Fruit fly (Drosophila melanogaster) whole organism, embryonic: ENCODE measurements around the gene CG14881.
A peak's percentile ranks its signal among the peaks of the same experiment; 100 is the strongest.

Experiments used
- Abd-B ChIP-seq: fragments of 200-800 bp; sonication (Bioruptor generic); optimal IDR thresholded peaks from 2 replicates; lab custom pipeline; 2018; ENCODE audit warnings: missing biosample characterization, mild to moderate bottlenecking, missing genetic modification characterization, moderate library complexity
- Ada2b ChIP-seq: fragments of 200-800 bp; sonication (Bioruptor generic); IDR thresholded peaks from 2 replicates; pipeline ENCODE4 v1.3.6; 2022; ENCODE audit warnings: missing biosample characterization, missing genetic modification characterization
- CG10274 ChIP-seq: fragments of 200-800 bp; sonication (Bioruptor generic); optimal IDR thresholded peaks from 3 replicates; lab custom pipeline; 2017; ENCODE audit warnings: missing biosample characterization, mild to moderate bottlenecking, missing genetic modification characterization
- CG10654 ChIP-seq: fragments of 200-800 bp; sonication (Bioruptor generic); optimal IDR thresholded peaks from 2 replicates; lab custom pipeline; 2016; ENCODE audit warnings: missing biosample characterization, missing genetic modification characterization
- CG11723 ChIP-seq: fragments of 200-800 bp; sonication (Bioruptor generic); optimal IDR thresholded peaks from 2 replicates; lab custom pipeline; 2017; ENCODE audit warnings: missing biosample characterization, mild to moderate bottlenecking, missing genetic modification characterization
- CG12155 ChIP-seq: fragments of 200-800 bp; sonication (Bioruptor generic); optimal IDR thresholded peaks from 3 replicates; lab custom pipeline; 2016; ENCODE audit warnings: missing biosample characterization, missing genetic modification characterization
- CG13775 ChIP-seq: fragments of 200-800 bp; sonication (Bioruptor generic); optimal IDR thresholded peaks from 3 replicates; lab custom pipeline; 2017; ENCODE audit warnings: missing biosample characterization, mild to moderate bottlenecking, missing genetic modification characterization
- CG14441 ChIP-seq: fragments of 200-800 bp; sonication (Bioruptor generic); IDR thresholded peaks from 2 replicates; pipeline ENCODE4 v1.3.6; 2022; ENCODE audit warnings: missing biosample characterization, missing genetic modification characterization
- CG16779 ChIP-seq: fragments of 200-800 bp; sonication (Bioruptor generic); IDR thresholded peaks from 2 replicates; pipeline ENCODE4 v1.3.6; 2022; ENCODE audit warnings: missing biosample characterization, missing genetic modification characterization
- CG17186 ChIP-seq: fragments of 200-800 bp; sonication (Bioruptor generic); optimal IDR thresholded peaks from 3 replicates; lab custom pipeline; 2017; ENCODE audit warnings: missing biosample characterization, missing genetic modification reagents, missing genetic modification characterization
- CG30020 ChIP-seq: fragments of 200-800 bp; optimal IDR thresholded peaks from 2 replicates; lab custom pipeline; 2019; ENCODE audit warnings: missing biosample characterization, mild to moderate bottlenecking, missing genetic modification characterization, moderate library complexity
- CG31365 ChIP-seq: fragments of 200-800 bp; sonication (Bioruptor generic); optimal IDR thresholded peaks from 2 replicates; lab custom pipeline; 2018; ENCODE audit warnings: missing biosample characterization, mild to moderate bottlenecking, missing genetic modification characterization
- CG32532 ChIP-seq: fragments of 200-800 bp; sonication (Bioruptor generic); IDR thresholded peaks from 2 replicates; pipeline ENCODE4 v1.3.6; 2022; ENCODE audit warnings: missing biosample characterization, missing genetic modification characterization
- CG3281 ChIP-seq: fragments of 200-800 bp; sonication (Bioruptor generic); optimal IDR thresholded peaks from 3 replicates; lab custom pipeline; 2017; ENCODE audit warnings: missing biosample characterization, mild to moderate bottlenecking, missing genetic modification characterization
- CG34376 ChIP-seq: fragments of 200-800 bp; sonication (Bioruptor generic); optimal IDR thresholded peaks from 2 replicates; lab custom pipeline; 2018; ENCODE audit warnings: missing biosample characterization, mild to moderate bottlenecking, missing genetic modification characterization
- CG3995 ChIP-seq: fragments of 200-800 bp; sonication (Bioruptor generic); optimal IDR thresholded peaks from 3 replicates; lab custom pipeline; 2016; ENCODE audit warnings: missing biosample characterization, missing genetic modification characterization
- CG4404 ChIP-seq: fragments of 200-800 bp; sonication (Bioruptor generic); IDR thresholded peaks from 2 replicates; pipeline ENCODE4 v1.3.6; 2022; ENCODE audit warnings: missing biosample characterization, missing genetic modification characterization
- CG4617 ChIP-seq: fragments of 200-800 bp; sonication (Bioruptor generic); optimal IDR thresholded peaks from 3 replicates; lab custom pipeline; 2016; ENCODE audit warnings: missing biosample characterization, missing genetic modification characterization, borderline replicate concordance
- CG7357 ChIP-seq: fragments of 200-800 bp; sonication (Bioruptor generic); IDR thresholded peaks from 3 replicates; pipeline ENCODE4 v1.3.6; 2022; ENCODE audit warnings: missing biosample characterization, missing genetic modification characterization
- CG7745 ChIP-seq: fragments of 200-800 bp; sonication (Bioruptor generic); optimal IDR thresholded peaks from 2 replicates; lab custom pipeline; 2018; ENCODE audit warnings: missing biosample characterization, mild to moderate bottlenecking, missing genetic modification characterization, moderate library complexity
- CG7987 ChIP-seq: fragments of 200-800 bp; sonication (Bioruptor generic); optimal IDR thresholded peaks from 2 replicates; lab custom pipeline; 2018; ENCODE audit warnings: missing biosample characterization, mild to moderate bottlenecking, missing genetic modification characterization, moderate library complexity
- CG8359 ChIP-seq: fragments of 200-800 bp; sonication (Bioruptor generic); optimal IDR thresholded peaks from 2 replicates; lab custom pipeline; 2017; ENCODE audit warnings: missing biosample characterization, mild to moderate bottlenecking, missing genetic modification characterization, borderline replicate concordance
- CrebB ChIP-seq: fragments of 200-800 bp; sonication (Bioruptor generic); optimal IDR thresholded peaks from 3 replicates; lab custom pipeline; 2018; ENCODE audit warnings: missing biosample characterization, mild to moderate bottlenecking, missing genetic modification characterization
- Dad ChIP-seq: fragments of 200-800 bp; sonication (Bioruptor generic); optimal IDR thresholded peaks from 3 replicates; lab custom pipeline; 2016; ENCODE audit warnings: missing biosample characterization, missing genetic modification characterization
- E2f1 ChIP-seq: fragments of 200-800 bp; sonication (Bioruptor generic); IDR thresholded peaks from 2 replicates; pipeline ENCODE4 v1.3.6; 2022; ENCODE audit warnings: missing biosample characterization, missing genetic modification characterization
- Fer1 ChIP-seq: fragments of 200-800 bp; sonication (Bioruptor generic); optimal IDR thresholded peaks from 2 replicates; lab custom pipeline; 2017; ENCODE audit warnings: missing biosample characterization, mild to moderate bottlenecking, missing genetic modification characterization
- Hey ChIP-seq: fragments of 200-800 bp; sonication (Bioruptor generic); optimal IDR thresholded peaks from 3 replicates; lab custom pipeline; 2018; ENCODE audit warnings: missing biosample characterization, mild to moderate bottlenecking, missing genetic modification characterization
- Hr51 ChIP-seq, 2 experiments: fragments of 200-800 bp; sonication (Bioruptor generic); optimal IDR thresholded peaks; 2 replicates in 1 of 2; 3 replicates in 1 of 2; lab custom pipeline; 2016 to 2018; ENCODE audit warnings: missing biosample characterization in 2 of 2, missing genetic modification characterization in 2 of 2, mild to moderate bottlenecking in 1 of 2, moderate library complexity in 1 of 2
- Kr ChIP-seq: fragments of 200-800 bp; sonication (Bioruptor generic); optimal IDR thresholded peaks from 2 replicates; lab custom pipeline; 2017; ENCODE audit warnings: missing biosample characterization, mild to moderate bottlenecking, missing genetic modification characterization
- MBD-R2 ChIP-seq: fragments of 200-800 bp; sonication (Bioruptor generic); IDR thresholded peaks from 2 replicates; pipeline ENCODE4 v1.3.6; 2022; ENCODE audit warnings: missing biosample characterization, missing genetic modification characterization
- NC2β ChIP-seq: fragments of 200-800 bp; sonication (Bioruptor generic); optimal IDR thresholded peaks from 2 replicates; lab custom pipeline; 2016; ENCODE audit warnings: missing biosample characterization, missing genetic modification characterization
- Nf-YC ChIP-seq: fragments of 200-800 bp; optimal IDR thresholded peaks from 3 replicates; lab custom pipeline; 2019; ENCODE audit warnings: missing biosample characterization, mild to moderate bottlenecking, missing genetic modification characterization, moderate library complexity
- NfI ChIP-seq: fragments of 200-800 bp; sonication (Bioruptor generic); optimal IDR thresholded peaks from 3 replicates; lab custom pipeline; 2018; ENCODE audit warnings: missing biosample characterization, mild to moderate bottlenecking, missing genetic modification characterization, moderate library complexity
- Vsx1 ChIP-seq: fragments of 200-800 bp; sonication (Bioruptor generic); optimal IDR thresholded peaks from 2 replicates; lab custom pipeline; 2017; ENCODE audit warnings: missing biosample characterization, mild to moderate bottlenecking, missing genetic modification characterization, missing genetic modification reagents
- dan ChIP-seq: fragments of 200-800 bp; sonication (Bioruptor generic); IDR thresholded peaks from 2 replicates; pipeline ENCODE4 v1.3.6; 2022; ENCODE audit warnings: missing biosample characterization, missing genetic modification characterization
- dysf ChIP-seq: fragments of 200-800 bp; sonication (Bioruptor generic); IDR thresholded peaks from 3 replicates; pipeline ENCODE4 v1.3.6; 2022; ENCODE audit warnings: missing biosample characterization, missing genetic modification characterization
- ems ChIP-seq: fragments of 200-800 bp; sonication (Bioruptor generic); optimal IDR thresholded peaks from 3 replicates; lab custom pipeline; 2016; ENCODE audit warnings: missing biosample characterization, missing genetic modification characterization
- fd3F ChIP-seq: fragments of 200-800 bp; sonication (Bioruptor generic); optimal IDR thresholded peaks from 2 replicates; lab custom pipeline; 2018; ENCODE audit warnings: missing biosample characterization, mild to moderate bottlenecking, missing genetic modification characterization, moderate library complexity
- gcm ChIP-seq: fragments of 200-800 bp; sonication (Bioruptor generic); optimal IDR thresholded peaks from 2 replicates; lab custom pipeline; 2019; ENCODE audit warnings: missing biosample characterization, mild to moderate bottlenecking, missing genetic modification characterization, moderate library complexity
- gro ChIP-seq: fragments of 200-800 bp; sonication (Bioruptor generic); optimal IDR thresholded peaks from 2 replicates; lab custom pipeline; 2016; ENCODE audit warnings: missing biosample characterization, missing genetic modification characterization
- hkb ChIP-seq, 2 experiments: fragments of 200-800 bp in 1 of 2; fragments of >200 bp in 1 of 2; sonication (Bioruptor generic) in 1 of 2; IDR thresholded peaks in 1 of 2; optimal IDR thresholded peaks in 1 of 2; 2 replicates each; pipeline versions ENCODE4 v1.3.6 to Lab custom; 2017 to 2022; ENCODE audit warnings: missing biosample characterization in 1 of 2, missing genetic modification characterization in 1 of 2
- inv ChIP-seq: fragments of 200-800 bp; sonication (Bioruptor generic); IDR thresholded peaks from 2 replicates; pipeline ENCODE4 v1.3.6; 2022; ENCODE audit warnings: missing biosample characterization, missing genetic modification characterization; ENCODE audit not compliant: partially characterized antibody
- kni ChIP-seq: fragments of 200-800 bp; sonication (Bioruptor generic); optimal IDR thresholded peaks from 3 replicates; lab custom pipeline; 2017; ENCODE audit warnings: mild to moderate bottlenecking, missing biosample characterization, missing genetic modification reagents, missing genetic modification characterization
- maf-S ChIP-seq: fragments of 200-800 bp; sonication (Bioruptor generic); optimal IDR thresholded peaks from 2 replicates; lab custom pipeline; 2016; ENCODE audit warnings: missing biosample characterization, missing genetic modification characterization
- pum ChIP-seq: fragments of 200-800 bp; sonication (Bioruptor generic); optimal IDR thresholded peaks from 2 replicates; lab custom pipeline; 2016; ENCODE audit warnings: missing biosample characterization, missing genetic modification characterization
- scrt ChIP-seq: fragments of 200-800 bp; sonication (Bioruptor generic); optimal IDR thresholded peaks from 2 replicates; lab custom pipeline; 2018; ENCODE audit warnings: missing biosample characterization, mild to moderate bottlenecking, missing genetic modification characterization, moderate library complexity
- seq ChIP-seq: fragments of 200-800 bp; sonication (Bioruptor generic); IDR thresholded peaks from 2 replicates; pipeline ENCODE4 v1.3.6; 2022; ENCODE audit warnings: missing biosample characterization, missing genetic modification characterization
- sug ChIP-seq: fragments of 200-800 bp; optimal IDR thresholded peaks from 2 replicates; lab custom pipeline; 2019; ENCODE audit warnings: missing biosample characterization, mild to moderate bottlenecking, missing genetic modification characterization, moderate library complexity
- wdn ChIP-seq: fragments of 200-800 bp; sonication (Bioruptor generic); IDR thresholded peaks from 2 replicates; pipeline ENCODE4 v1.3.6; 2022; ENCODE audit warnings: missing biosample characterization, missing genetic modification characterization
- wek ChIP-seq: fragments of 200-800 bp; sonication (Bioruptor generic); optimal IDR thresholded peaks from 3 replicates; lab custom pipeline; 2018; ENCODE audit warnings: missing biosample characterization, mild to moderate bottlenecking, missing genetic modification characterization, moderate library complexity

Gene CG14881

dm6 chr3R:16441367-16441923, 6.7 kb downstream of the CG14881 start, which contains the start of gene ema (continued):
- TF ChIP-seq gro (GFP tag; lab: Kevin White, UChicago), result no peak
- TF ChIP-seq ems (GFP tag; lab: Kevin White, UChicago), result no peak
- TF ChIP-seq CG16779 (GFP tag; lab: Robert Waterston, UW), result no peak
- TF ChIP-seq NC2β, result peak; percentile 16
- peak; percentile 38 for TF ChIP-seq sug (tag; lab: Kevin White, UChicago)
- peak; percentile 47 for TF ChIP-seq Fer1 (GFP tag; lab: Kevin White, UChicago)
- no peak for TF ChIP-seq wek
- no peak for TF ChIP-seq Hey (tag; lab: Kevin White, UChicago)
- no peak for TF ChIP-seq Abd-B
- no peak for TF ChIP-seq wdn (GFP tag; lab: Robert Waterston, UW)
- TF ChIP-seq Dad (GFP tag; lab: Kevin White, UChicago), result no peak
- TF ChIP-seq Nf-YC (tag; lab: Kevin White, UChicago), result peak; percentile 39
- TF ChIP-seq Kr (GFP tag; lab: Kevin White, UChicago), result no peak
- no peak for TF ChIP-seq CG10654 (GFP tag; lab: Kevin White, UChicago)
- TF ChIP-seq gcm, result no peak
- no peak for TF ChIP-seq CG4404 (GFP tag; lab: Robert Waterston, UW)
- TF ChIP-seq pum (GFP tag; lab: Kevin White, UChicago), result no peak
- peak; percentile 11 for TF ChIP-seq NfI
- no peak for TF ChIP-seq hkb (optimal IDR thresholded peaks at IDR 0.05; lab: Kevin White, UChicago)
- TF ChIP-seq hkb (GFP tag; IDR thresholded peaks at IDR 0.05; lab: Robert Waterston, UW), result no peak
- no peak for TF ChIP-seq fd3F
- no peak for TF ChIP-seq kni (GFP tag; lab: Kevin White, UChicago)
- TF ChIP-seq CG11723 (GFP tag; lab: Kevin White, UChicago), result no peak
- TF ChIP-seq CG17186 (GFP tag; lab: Kevin White, UChicago), result no peak
- no peak for TF ChIP-seq CG10274 (GFP tag; lab: Kevin White, UChicago)
- TF ChIP-seq Hr51 (GFP tag; optimal IDR thresholded peaks at IDR 0.05; lab: Kevin White, UChicago), result no peak
- TF ChIP-seq CG7357, result no peak
- TF ChIP-seq Ada2b (GFP tag; lab: Robert Waterston, UW), result peak; percentile 13; the same call in 1 of the 2 replicates
- peak; percentile 89 for TF ChIP-seq scrt (GFP tag; lab: Kevin White, UChicago)
- TF ChIP-seq CG14441 (GFP tag; lab: Robert Waterston, UW), result no peak
- TF ChIP-seq E2f1 (GFP tag; lab: Robert Waterston, UW), result no peak
- TF ChIP-seq MBD-R2 (GFP tag; lab: Robert Waterston, UW), result peak; percentile 96
- no peak for TF ChIP-seq dysf (GFP tag; lab: Robert Waterston, UW)
- TF ChIP-seq CG13775 (GFP tag; lab: Kevin White, UChicago), result no peak
- peak; percentile 39 for TF ChIP-seq CG7987 (GFP tag; lab: Kevin White, UChicago)
- TF ChIP-seq CG4617 (GFP tag; lab: Kevin White, UChicago), result peak; percentile 58
- TF ChIP-seq CG12155 (GFP tag; lab: Kevin White, UChicago), result no peak
- no peak for TF ChIP-seq CG31365 (tag; lab: Kevin White, UChicago)
- TF ChIP-seq inv (GFP tag; lab: Robert Waterston, UW), result no peak
- TF ChIP-seq CG30020 (tag; lab: Kevin White, UChicago), result peak; percentile 15
- no peak for TF ChIP-seq maf-S (GFP tag; lab: Kevin White, UChicago)
- TF ChIP-seq CG32532 (GFP tag; lab: Robert Waterston, UW), result peak; percentile 54; the same call in 1 of the 2 replicates
- TF ChIP-seq CG3281 (GFP tag; lab: Kevin White, UChicago), result peak; percentile 28
- TF ChIP-seq CG8359 (GFP tag; lab: Kevin White, UChicago), result no peak
- no peak for TF ChIP-seq dan (GFP tag; lab: Robert Waterston, UW)
- TF ChIP-seq CG7745 (tag; lab: Kevin White, UChicago), result no peak
- TF ChIP-seq CG3995 (GFP tag; lab: Kevin White, UChicago), result peak; percentile 99
- TF ChIP-seq CG34376 (GFP tag; lab: Kevin White, UChicago), result peak; percentile 51
- no peak for TF ChIP-seq Vsx1
- TF ChIP-seq seq (GFP tag; lab: Robert Waterston, UW), result no peak
- peak; percentile 27 for TF ChIP-seq CrebB (tag; lab: Kevin White, UChicago)
